Worm (Caenorhabditis elegans): Measurements from ENCODE around the gene F01G10.10.

DNA sequence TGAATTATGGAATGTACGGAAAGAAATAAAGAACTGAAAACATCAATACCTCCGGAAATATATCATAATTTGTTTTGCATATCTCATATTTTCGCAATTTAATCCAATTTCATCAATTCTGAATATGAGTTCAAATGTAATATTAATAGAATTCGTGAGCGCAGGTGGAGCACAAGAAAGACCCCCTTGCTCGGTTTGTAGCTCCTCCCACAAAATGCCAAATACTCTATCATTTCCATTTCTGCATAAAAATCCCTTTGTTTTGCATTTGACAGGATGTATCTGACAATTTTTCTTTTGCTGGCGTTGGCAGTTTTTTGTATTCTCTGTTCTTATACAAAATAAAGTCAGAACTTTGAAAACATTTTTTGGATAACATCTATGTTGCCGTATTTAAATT lies 29.1 kb downstream of the F01G10.10 start:
- no peak for TF ChIP-seq ama-1 (optimal IDR thresholded peaks at IDR 0.05)
- TF ChIP-seq elt-4 (tag; optimal IDR thresholded peaks at IDR 0.05), result no peak

Measured in whole organism, late embryonic.